Worm (Caenorhabditis elegans): ENCODE data around the gene rhi-1.

- no peak for TF ChIP-seq hlh-6 (tag; optimal IDR thresholded peaks at IDR 0.05)
- TF ChIP-seq ceh-34 (tag; optimal IDR thresholded peaks at IDR 0.05): no peak
- TF ChIP-seq lin-11 (tag; optimal IDR thresholded peaks at IDR 0.05): no peak
- TF ChIP-seq pha-4 (tag; optimal IDR thresholded peaks at IDR 0.05): no peak
These were observed 13.8 kb downstream of the rhi-1 start, which contains the start of gene C07A12.7 for ce11 chrX:4521837-4522816.

All from whole organism, late embryonic.